Worm (Caenorhabditis elegans): ENCODE data around the gene R08A2.9.

R08A2.9 gene

ce11 chrV:14687106-14687964 lies 20.7 kb upstream of the R08A2.9 start (continued):
- TF ChIP-seq B0336.3 (GFP tag; IDR thresholded peaks at IDR 0.05) (peak; percentile 5), B0019.2 (GFP tag; conservative IDR thresholded peaks at IDR 0.05) (no peak), F57A8.1 (GFP tag; optimal IDR thresholded peaks at IDR 0.05) (no peak), aptf-2 (GFP tag; conservative IDR thresholded peaks at IDR 0.05) (no peak), dox-1 (GFP tag; IDR thresholded peaks at IDR 0.05) (peak; percentile 9), ztf-6 (GFP tag; IDR thresholded peaks at IDR 0.05) (peak; percentile 17; the same call in 1 of the 2 replicates), T26A5.8 (tag; optimal IDR thresholded peaks at IDR 0.05) (no peak), zim-3 (tag; optimal IDR thresholded peaks at IDR 0.05) (no peak), dpl-1 (GFP tag; optimal IDR thresholded peaks at IDR 0.05) (no peak), ceh-100 (GFP tag; IDR thresholded peaks at IDR 0.05) (no peak), pha-4 (tag; optimal IDR thresholded peaks at IDR 0.05) (no peak), F57C9.4 (tag; optimal IDR thresholded peaks at IDR 0.05) (no peak), ets-4 (GFP tag; optimal IDR thresholded peaks at IDR 0.05) (no peak), lin-54 (GFP tag; optimal IDR thresholded peaks at IDR 0.05) (no peak), F52B5.7 (tag; optimal IDR thresholded peaks at IDR 0.05) (no peak), tbx-9 (tag; optimal IDR thresholded peaks at IDR 0.05; ENCODE audit: borderline replicate concordance) (no peak), F37B4.10 (GFP tag; IDR thresholded peaks at IDR 0.05) (no peak), tbp1 (GFP tag; optimal IDR thresholded peaks at IDR 0.05) (no peak), sdz-38 (tag; optimal IDR thresholded peaks at IDR 0.05) (no peak), lsy-27 (tag; optimal IDR thresholded peaks at IDR 0.05; ENCODE audit: borderline replicate concordance, insufficient read depth) (no peak), ztf-25 (GFP tag; IDR thresholded peaks at IDR 0.05) (no peak), ekl-4 (GFP tag; IDR thresholded peaks at IDR 0.05) (no peak), Y53F4B.3 (GFP tag; IDR thresholded peaks at IDR 0.05) (no peak), mes-4 (tag; optimal IDR thresholded peaks at IDR 0.05) (no peak), F10E7.11 (tag; optimal IDR thresholded peaks at IDR 0.05) (no peak), dpff-1 (tag; optimal IDR thresholded peaks at IDR 0.05) (no peak), efl-1 (GFP tag; optimal IDR thresholded peaks at IDR 0.05) (no peak), D2030.7 (GFP tag; IDR thresholded peaks at IDR 0.05) (no peak), madf-3 (GFP tag; IDR thresholded peaks at IDR 0.05) (no peak), madf-8 (GFP tag; conservative IDR thresholded peaks at IDR 0.05) (no peak), ztf-28 (GFP tag; IDR thresholded peaks at IDR 0.05) (no peak), bed-1 (GFP tag; IDR thresholded peaks at IDR 0.05) (0 out of 2 replicates have a peak, but pooled peaks have one; percentile 15), F22D6.2 (tag; optimal IDR thresholded peaks at IDR 0.05) (no peak), snpc-1.1 (tag; optimal IDR thresholded peaks at IDR 0.05; ENCODE audit: insufficient read depth) (no peak), Y67H2A.10 (GFP tag; conservative IDR thresholded peaks at IDR 0.05) (no peak), madf-10 (tag; optimal IDR thresholded peaks at IDR 0.05) (no peak), hsf-1 (GFP tag; IDR thresholded peaks at IDR 0.05) (peak; percentile 66), snpc-1.3 (tag; optimal IDR thresholded peaks at IDR 0.05; ENCODE audit: insufficient read depth) (no peak), cebp-2 (GFP tag; IDR thresholded peaks at IDR 0.05) (peak; percentile 33; the same call in 1 of the 2 replicates), hlh-26 (GFP tag; conservative IDR thresholded peaks at IDR 0.05) (no peak), gei-17 (GFP tag; optimal IDR thresholded peaks at IDR 0.05) (no peak), ceh-58 (GFP tag; IDR thresholded peaks at IDR 0.05) (no peak), unc-62 (GFP tag; optimal IDR thresholded peaks at IDR 0.05) (no peak), mel-28 (tag; optimal IDR thresholded peaks at IDR 0.05; ENCODE audit: borderline replicate concordance) (no peak), attf-5 (GFP tag; optimal IDR thresholded peaks at IDR 0.05) (no peak), nfya-2 (GFP tag; IDR thresholded peaks at IDR 0.05) (no peak), nhr-179 (tag; optimal IDR thresholded peaks at IDR 0.05) (no peak)
